Fruit fly (Drosophila melanogaster) whole organism, wandering third instar larva: ENCODE data around the gene CG31769.

Source experiments
- HLH106 ChIP-seq: fragments of 200-800 bp; optimal IDR thresholded peaks from 3 replicates; lab custom pipeline; 2019; ENCODE audit warnings: missing biosample characterization, mild to moderate bottlenecking, missing genetic modification characterization, moderate library complexity
- Sp1 ChIP-seq: fragments of 200-800 bp; sonication (Bioruptor generic); optimal IDR thresholded peaks from 3 replicates; lab custom pipeline; 2019; ENCODE audit warnings: missing biosample characterization, mild to moderate bottlenecking, missing genetic modification characterization, moderate library complexity
- foxo ChIP-seq, 2 experiments: fragments of 200-800 bp; sonication (Bioruptor generic); optimal IDR thresholded peaks; 2 replicates in 1 of 2; 3 replicates in 1 of 2; lab custom pipeline; 2016 to 2017; ENCODE audit warnings: missing biosample characterization in 2 of 2, missing genetic modification characterization in 2 of 2
- lola ChIP-seq: fragments of >200 bp; optimal IDR thresholded peaks from 2 replicates; lab custom pipeline; 2017; ENCODE audit warnings: missing biosample characterization, missing genetic modification characterization
- usp ChIP-seq: fragments of >200 bp; optimal IDR thresholded peaks from 2 replicates; lab custom pipeline; 2017; ENCODE audit warnings: missing biosample characterization, missing genetic modification characterization

CG31769 gene

DNA sequence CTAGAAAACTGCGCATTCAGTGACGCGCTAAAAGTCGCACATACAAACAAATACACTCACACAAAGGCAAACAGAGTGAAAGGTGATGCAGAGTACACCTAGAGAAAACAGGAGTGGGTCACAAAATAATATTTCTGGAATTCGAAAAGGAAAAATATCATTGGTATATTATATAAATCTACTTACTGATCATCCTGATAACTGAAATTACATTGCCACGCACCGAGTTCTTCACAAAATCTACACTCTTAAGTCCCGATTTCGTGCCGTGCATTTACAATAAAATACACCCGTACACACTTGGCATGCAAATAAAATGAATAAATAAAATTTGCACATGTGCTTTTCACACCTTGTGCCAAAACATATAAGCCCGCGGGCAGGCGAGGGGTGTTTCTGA, 40.4 kb downstream of the CG31769 start:
- TF ChIP-seq foxo (GFP tag; optimal IDR thresholded peaks at IDR 0.05; lab: Kevin White, UChicago) (peak in 1 of 2 experiments; percentile 24), Sp1 (GFP tag; lab: Kevin White, UChicago) (peak; percentile 1), lola (GFP tag; lab: Kevin White, UChicago) (no peak), HLH106 (tag; lab: Kevin White, UChicago) (peak; percentile 39), usp (GFP tag; lab: Kevin White, UChicago) (no peak)
